Fruit fly (Drosophila melanogaster) whole organism, embryonic: ENCODE measurements around the gene Creld.

Source experiments
- B-H2 ChIP-seq: fragments of 200-800 bp; sonication (Bioruptor generic); optimal IDR thresholded peaks from 2 replicates; lab custom pipeline; 2018; ENCODE audit warnings: missing biosample characterization, mild to moderate bottlenecking, missing genetic modification characterization
- BtbVII ChIP-seq: fragments of 200-800 bp; sonication (Bioruptor generic); optimal IDR thresholded peaks from 3 replicates; lab custom pipeline; 2017; ENCODE audit warnings: missing biosample characterization, mild to moderate bottlenecking, missing genetic modification characterization
- CG10543 ChIP-seq: fragments of 200-800 bp; sonication (Bioruptor generic); optimal IDR thresholded peaks from 3 replicates; lab custom pipeline; 2017; ENCODE audit warnings: missing biosample characterization, mild to moderate bottlenecking, missing genetic modification characterization, moderate library complexity
- CG11723 ChIP-seq: fragments of 200-800 bp; sonication (Bioruptor generic); optimal IDR thresholded peaks from 2 replicates; lab custom pipeline; 2017; ENCODE audit warnings: missing biosample characterization, mild to moderate bottlenecking, missing genetic modification characterization
- CG12299 ChIP-seq: fragments of 200-800 bp; sonication (Bioruptor generic); optimal IDR thresholded peaks from 2 replicates; lab custom pipeline; 2018; ENCODE audit warnings: missing biosample characterization, mild to moderate bottlenecking, missing genetic modification characterization
- CG12744 ChIP-seq: fragments of 200-800 bp; sonication (Bioruptor generic); optimal IDR thresholded peaks from 2 replicates; lab custom pipeline; 2016; ENCODE audit warnings: missing biosample characterization, missing genetic modification characterization
- CG12769 ChIP-seq: fragments of 200-800 bp; sonication (Bioruptor generic); optimal IDR thresholded peaks from 2 replicates; lab custom pipeline; 2019; ENCODE audit warnings: missing biosample characterization, mild to moderate bottlenecking, missing genetic modification characterization, moderate library complexity
- CG12942 ChIP-seq: fragments of 200-800 bp; sonication (Bioruptor generic); optimal IDR thresholded peaks from 3 replicates; lab custom pipeline; 2016; ENCODE audit warnings: missing biosample characterization, missing genetic modification characterization
- CG13296 ChIP-seq: fragments of 200-800 bp; sonication (Bioruptor generic); optimal IDR thresholded peaks from 3 replicates; lab custom pipeline; 2018; ENCODE audit warnings: missing biosample characterization, mild to moderate bottlenecking, missing genetic modification characterization
- CG13894 ChIP-seq: fragments of 200-800 bp; sonication (Bioruptor generic); optimal IDR thresholded peaks from 3 replicates; lab custom pipeline; 2018; ENCODE audit warnings: missing biosample characterization, mild to moderate bottlenecking, missing genetic modification characterization, moderate library complexity
- CG15269 ChIP-seq: fragments of 200-800 bp; sonication (Bioruptor generic); optimal IDR thresholded peaks from 2 replicates; lab custom pipeline; 2018; ENCODE audit warnings: missing biosample characterization, mild to moderate bottlenecking, missing genetic modification characterization, moderate library complexity
- CG16863 ChIP-seq: fragments of 200-800 bp; sonication (Bioruptor generic); optimal IDR thresholded peaks from 3 replicates; lab custom pipeline; 2016; ENCODE audit warnings: missing biosample characterization, missing genetic modification characterization
- CG17802 ChIP-seq: fragments of 200-800 bp; sonication (Bioruptor generic); optimal IDR thresholded peaks from 2 replicates; lab custom pipeline; 2018; ENCODE audit warnings: missing biosample characterization, mild to moderate bottlenecking, missing genetic modification characterization, moderate library complexity
- CG18764 ChIP-seq: fragments of 200-800 bp; sonication (Bioruptor generic); optimal IDR thresholded peaks from 3 replicates; lab custom pipeline; 2016; ENCODE audit warnings: missing biosample characterization, missing genetic modification characterization
- CG2199 ChIP-seq: fragments of 200-800 bp; sonication (Bioruptor generic); IDR thresholded peaks from 3 replicates; pipeline ENCODE4 v1.3.6; 2022; ENCODE audit warnings: missing biosample characterization, missing genetic modification characterization
- CG2678 ChIP-seq: fragments of 200-800 bp; sonication (Bioruptor generic); optimal IDR thresholded peaks from 3 replicates; lab custom pipeline; 2019; ENCODE audit warnings: missing biosample characterization, mild to moderate bottlenecking, missing genetic modification characterization, moderate library complexity
- CG31224 ChIP-seq: fragments of 200-800 bp; sonication (Bioruptor generic); IDR thresholded peaks from 2 replicates; pipeline ENCODE4 v1.3.6; 2022; ENCODE audit warnings: missing biosample characterization, missing genetic modification characterization
- CG31388 ChIP-seq: fragments of 200-800 bp; sonication (Bioruptor generic); optimal IDR thresholded peaks from 2 replicates; lab custom pipeline; 2016; ENCODE audit warnings: missing biosample characterization, missing genetic modification characterization
- CG3838 ChIP-seq: fragments of 200-800 bp; sonication (Bioruptor generic); optimal IDR thresholded peaks from 3 replicates; lab custom pipeline; 2016; ENCODE audit warnings: missing biosample characterization, missing genetic modification characterization
- CG43689 ChIP-seq: fragments of 200-800 bp; sonication (Bioruptor generic); IDR thresholded peaks from 2 replicates; pipeline ENCODE4 v1.3.6; 2022; ENCODE audit warnings: missing biosample characterization, missing genetic modification characterization
- CG8281 ChIP-seq: fragments of 200-800 bp; sonication (Bioruptor generic); optimal IDR thresholded peaks from 2 replicates; lab custom pipeline; 2018; ENCODE audit warnings: missing biosample characterization, mild to moderate bottlenecking, missing genetic modification characterization, moderate library complexity
- CG8924 ChIP-seq: fragments of 200-800 bp; optimal IDR thresholded peaks from 3 replicates; lab custom pipeline; 2019; ENCODE audit warnings: missing biosample characterization, mild to moderate bottlenecking, missing genetic modification characterization, moderate library complexity
- Drgx ChIP-seq: fragments of 200-800 bp; sonication (Bioruptor generic); IDR thresholded peaks from 2 replicates; pipeline ENCODE4 v1.3.6; 2022; ENCODE audit warnings: missing biosample characterization, missing genetic modification characterization
- Jarid2 ChIP-seq: fragments of 200-800 bp; sonication (Bioruptor generic); optimal IDR thresholded peaks from 3 replicates; lab custom pipeline; 2017; ENCODE audit warnings: mild to moderate bottlenecking, missing biosample characterization, missing genetic modification reagents, missing genetic modification characterization
- Med ChIP-seq: fragments of 200-800 bp; sonication (Bioruptor generic); peaks from one replicate; lab custom pipeline; 2016; ENCODE audit warnings: missing biosample characterization, missing genetic modification characterization, mild to moderate bottlenecking, inconsistent platforms, moderate library complexity
- NC2β ChIP-seq: fragments of 200-800 bp; sonication (Bioruptor generic); optimal IDR thresholded peaks from 2 replicates; lab custom pipeline; 2016; ENCODE audit warnings: missing biosample characterization, missing genetic modification characterization
- PHDP ChIP-seq: fragments of 200-800 bp; sonication (Bioruptor generic); optimal IDR thresholded peaks from 3 replicates; lab custom pipeline; 2018; ENCODE audit warnings: missing biosample characterization, mild to moderate bottlenecking, missing genetic modification characterization, moderate library complexity
- Ptx1 ChIP-seq: fragments of 200-800 bp; sonication (Bioruptor generic); IDR thresholded peaks from 2 replicates; pipeline ENCODE4 v1.3.6; 2022; ENCODE audit warnings: missing biosample characterization, missing genetic modification characterization
- Spps ChIP-seq: fragments of 200-800 bp; sonication (Bioruptor generic); optimal IDR thresholded peaks from 2 replicates; lab custom pipeline; 2018; ENCODE audit warnings: missing biosample characterization, mild to moderate bottlenecking, missing genetic modification characterization
- amos ChIP-seq: fragments of 200-800 bp; sonication (Bioruptor generic); IDR thresholded peaks from 2 replicates; pipeline ENCODE4 v1.3.6; 2022; ENCODE audit warnings: missing biosample characterization, missing genetic modification characterization; ENCODE audit not compliant: partially characterized antibody
- ap ChIP-seq: fragments of 200-800 bp; sonication (Bioruptor generic); IDR thresholded peaks from 2 replicates; pipeline ENCODE4 v1.3.6; 2022; ENCODE audit warnings: missing biosample characterization, missing genetic modification characterization
- bigmax ChIP-seq: fragments of 200-800 bp; sonication (Bioruptor generic); optimal IDR thresholded peaks from 2 replicates; lab custom pipeline; 2018; ENCODE audit warnings: missing biosample characterization, mild to moderate bottlenecking, missing genetic modification characterization
- br ChIP-seq: fragments of >200 bp; optimal IDR thresholded peaks from 2 replicates; lab custom pipeline; 2017
- dpn ChIP-seq, 2 experiments: fragments of 200-800 bp; sonication (Bioruptor generic); optimal IDR thresholded peaks; 3 replicates each; lab custom pipeline; 2016; ENCODE audit warnings: missing biosample characterization in 2 of 2, missing genetic modification characterization in 2 of 2
- eyg ChIP-seq: fragments of 200-800 bp; sonication (Bioruptor generic); optimal IDR thresholded peaks from 3 replicates; lab custom pipeline; 2016; ENCODE audit warnings: missing biosample characterization, missing genetic modification characterization
- gfzf ChIP-seq: fragments of 200-800 bp; sonication (Bioruptor generic); optimal IDR thresholded peaks from 2 replicates; lab custom pipeline; 2016; ENCODE audit warnings: missing biosample characterization, mild to moderate bottlenecking, missing genetic modification characterization, moderate library complexity
- grn ChIP-seq: fragments of 200-800 bp; sonication (Bioruptor generic); optimal IDR thresholded peaks from 3 replicates; lab custom pipeline; 2017; ENCODE audit warnings: missing biosample characterization, missing genetic modification characterization
- jumu ChIP-seq: fragments of 200-800 bp; sonication (Bioruptor generic); optimal IDR thresholded peaks from 3 replicates; lab custom pipeline; 2016; ENCODE audit warnings: missing biosample characterization, missing genetic modification characterization
- klu ChIP-seq: fragments of 200-800 bp; sonication (Bioruptor generic); IDR thresholded peaks from 2 replicates; pipeline ENCODE4 v1.3.6; 2022; ENCODE audit warnings: missing biosample characterization, missing genetic modification characterization
- lab ChIP-seq: fragments of 200-800 bp; sonication (Bioruptor generic); optimal IDR thresholded peaks from 3 replicates; lab custom pipeline; 2017; ENCODE audit warnings: missing biosample characterization, missing genetic modification characterization, mild to moderate bottlenecking, moderate library complexity, missing genetic modification reagents
- onecut ChIP-seq: fragments of 200-800 bp; sonication (Bioruptor generic); IDR thresholded peaks from 2 replicates; pipeline ENCODE4 v1.3.6; 2022; ENCODE audit warnings: missing biosample characterization, missing genetic modification characterization
- org-1 ChIP-seq: fragments of 200-800 bp; sonication (Bioruptor generic); optimal IDR thresholded peaks from 2 replicates; lab custom pipeline; 2017; ENCODE audit warnings: missing biosample characterization, missing genetic modification characterization
- otp ChIP-seq: fragments of 200-800 bp; sonication (Bioruptor generic); IDR thresholded peaks from 3 replicates; pipeline ENCODE4, ENCODE4 v1.3.6; 2022; ENCODE audit warnings: missing biosample characterization, missing genetic modification characterization
- pnt ChIP-seq: fragments of 200-800 bp; sonication (Bioruptor generic); optimal IDR thresholded peaks from 3 replicates; lab custom pipeline; 2016; ENCODE audit warnings: missing biosample characterization, missing genetic modification characterization
- sc ChIP-seq, 3 experiments: fragments of >200 bp in 2 of 3; fragments of 200-800 bp in 1 of 3; sonication (Bioruptor generic) in 1 of 3; optimal IDR thresholded peaks; 2 replicates in 2 of 3; 3 replicates in 1 of 3; lab custom pipeline; 2017; ENCODE audit warnings: mild to moderate bottlenecking in 1 of 3, missing biosample characterization in 1 of 3, missing genetic modification characterization in 1 of 3, missing genetic modification reagents in 1 of 3
- stwl ChIP-seq: fragments of 200-800 bp; sonication (Bioruptor generic); optimal IDR thresholded peaks from 3 replicates; lab custom pipeline; 2018; ENCODE audit warnings: missing biosample characterization, mild to moderate bottlenecking, missing genetic modification characterization, moderate library complexity
- tio ChIP-seq: fragments of 200-800 bp; sonication (Bioruptor generic); optimal IDR thresholded peaks from 2 replicates; lab custom pipeline; 2017; ENCODE audit warnings: missing biosample characterization, missing genetic modification characterization, inconsistent platforms
- unpg ChIP-seq: fragments of 200-800 bp; sonication (Bioruptor generic); optimal IDR thresholded peaks from 3 replicates; lab custom pipeline; 2018; ENCODE audit warnings: missing biosample characterization, mild to moderate bottlenecking, missing genetic modification characterization, moderate library complexity
- wek ChIP-seq: fragments of 200-800 bp; sonication (Bioruptor generic); optimal IDR thresholded peaks from 3 replicates; lab custom pipeline; 2018; ENCODE audit warnings: missing biosample characterization, mild to moderate bottlenecking, missing genetic modification characterization, moderate library complexity
- zen ChIP-seq: fragments of 200-800 bp; sonication (Bioruptor generic); optimal IDR thresholded peaks from 3 replicates; lab custom pipeline; 2018; ENCODE audit warnings: missing biosample characterization, mild to moderate bottlenecking, missing genetic modification characterization, moderate library complexity
- zf30C ChIP-seq: fragments of 200-800 bp; sonication (Bioruptor generic); optimal IDR thresholded peaks from 3 replicates; lab custom pipeline; 2018; ENCODE audit warnings: missing biosample characterization, mild to moderate bottlenecking, missing genetic modification characterization

Gene Creld

dm6 chr2L:85099-85498 is 17.1 kb upstream of the Creld start:
- TF ChIP-seq lab (GFP tag; lab: Kevin White, UChicago) (peak; percentile 75), dpn (GFP tag; optimal IDR thresholded peaks at IDR 0.05; lab: Kevin White, UChicago) (no peak), PHDP (peak; percentile 44), jumu (GFP tag; lab: Kevin White, UChicago) (no peak), tio (GFP tag; lab: Kevin White, UChicago) (no peak), klu (GFP tag; lab: Robert Waterston, UW) (no peak), unpg (no peak), CG8924 (tag; lab: Kevin White, UChicago) (no peak), gfzf (GFP tag; lab: Kevin White, UChicago) (no peak), sc (optimal IDR thresholded peaks at IDR 0.05; lab: Kevin White, UChicago) (no peak), sc (GFP tag; optimal IDR thresholded peaks at IDR 0.05; lab: Kevin White, UChicago) (no peak), Jarid2 (GFP tag; lab: Kevin White, UChicago) (no peak), onecut (GFP tag; lab: Robert Waterston, UW) (no peak), pnt (GFP tag; lab: Kevin White, UChicago) (no peak), CG18764 (GFP tag; lab: Kevin White, UChicago) (no peak), bigmax (GFP tag; lab: Kevin White, UChicago) (no peak), CG43689 (GFP tag; lab: Robert Waterston, UW) (no peak), CG10543 (GFP tag; lab: Kevin White, UChicago) (peak; percentile 14), Ptx1 (no peak), CG2199 (GFP tag; lab: Robert Waterston, UW) (no peak), Drgx (GFP tag; lab: Robert Waterston, UW) (no peak), CG12299 (no peak), CG13894 (tag; lab: Kevin White, UChicago) (peak; percentile 24), CG11723 (GFP tag; lab: Kevin White, UChicago) (no peak), CG12744 (GFP tag; lab: Kevin White, UChicago) (no peak), B-H2 (GFP tag; lab: Kevin White, UChicago) (peak; percentile 36), grn (no peak), CG17802 (tag; lab: Kevin White, UChicago) (no peak), org-1 (no peak), CG12769 (tag; lab: Kevin White, UChicago) (peak; percentile 47), br (no peak), otp (GFP tag; lab: Robert Waterston, UW) (no peak), Med (GFP tag; lab: Kevin White, UChicago) (peak; percentile 76), eyg (GFP tag; lab: Kevin White, UChicago) (no peak), zf30C (GFP tag; lab: Kevin White, UChicago) (no peak), CG3838 (GFP tag; lab: Kevin White, UChicago) (no peak), amos (GFP tag; lab: Robert Waterston, UW) (no peak), CG15269 (peak; percentile 22), CG2678 (peak; percentile 50), NC2β (GFP tag; lab: Kevin White, UChicago) (no peak), CG31388 (GFP tag; lab: Kevin White, UChicago) (no peak), Spps (no peak), CG16863 (GFP tag; lab: Kevin White, UChicago) (no peak), CG12942 (no peak), CG13296 (GFP tag; lab: Kevin White, UChicago) (peak; percentile 53), wek (GFP tag; lab: Kevin White, UChicago) (no peak), stwl (tag; lab: Kevin White, UChicago) (no peak), CG31224 (GFP tag; lab: Robert Waterston, UW) (no peak), CG8281 (tag; lab: Kevin White, UChicago) (no peak), BtbVII (peak; percentile 75), ap (GFP tag; lab: Robert Waterston, UW) (no peak), zen (tag; lab: Kevin White, UChicago) (no peak)
